Fruit fly (Drosophila melanogaster): ENCODE results near the gene Hr83.

The Hr83 gene

dm6 chr3R:6348943-6349342, at the start of gene Hr83:
Gene Hr83 (plus strand): TSS chr3R:6349243.
- TF ChIP-seq Crg-1 (GFP tag; optimal IDR thresholded peaks at IDR 0.05) (no peak), CG33017 (tag; optimal IDR thresholded peaks at IDR 0.05) (no peak), ovo (GFP tag; optimal IDR thresholded peaks at IDR 0.05) (no peak), Hr96 (GFP tag; optimal IDR thresholded peaks at IDR 0.05) (no peak), tj (GFP tag; optimal IDR thresholded peaks at IDR 0.05) (no peak), cic (GFP tag; optimal IDR thresholded peaks at IDR 0.05) (no peak), Mnt (GFP tag; optimal IDR thresholded peaks at IDR 0.05) (no peak), CG1620 (GFP tag; optimal IDR thresholded peaks at IDR 0.05) (no peak), Clk (GFP tag; optimal IDR thresholded peaks at IDR 0.05) (no peak), CG7045 (GFP tag; optimal IDR thresholded peaks at IDR 0.05) (no peak), CG11617 (GFP tag; optimal IDR thresholded peaks at IDR 0.05) (no peak), cnc (optimal IDR thresholded peaks at IDR 0.05) (no peak), CG5204 (GFP tag; optimal IDR thresholded peaks at IDR 0.05) (no peak), toe (GFP tag; optimal IDR thresholded peaks at IDR 0.05) (no peak), CG14711 (tag; optimal IDR thresholded peaks at IDR 0.05) (no peak)

- TF ChIP-seq Crg-1 (GFP tag; optimal IDR thresholded peaks at IDR 0.05) (no peak), Clk (GFP tag; optimal IDR thresholded peaks at IDR 0.05) (no peak), tj (GFP tag; optimal IDR thresholded peaks at IDR 0.05) (no peak)
Measured at dm6 chr3R:6301257-6301839, 47.7 kb upstream of the Hr83 start, which contains the start of gene Osi15. Gene Osi15 (plus strand): TSS chr3R:6301804.

dm6 chr3R:6303738-6304137, 45.3 kb upstream of the Hr83 start, which contains the start of gene CG46396:
Gene CG46396 (plus strand): TSS chr3R:6304038.
- TF ChIP-seq cnc (optimal IDR thresholded peaks at IDR 0.05) (no peak), ovo (GFP tag; optimal IDR thresholded peaks at IDR 0.05) (no peak), toe (GFP tag; optimal IDR thresholded peaks at IDR 0.05) (no peak), bab1 (GFP tag; optimal IDR thresholded peaks at IDR 0.05) (no peak), CG7101 (tag; optimal IDR thresholded peaks at IDR 0.05) (no peak), CG12768 (GFP tag; optimal IDR thresholded peaks at IDR 0.05) (no peak), cic (GFP tag; optimal IDR thresholded peaks at IDR 0.05) (no peak), CG14711 (tag; optimal IDR thresholded peaks at IDR 0.05) (no peak), Hr96 (GFP tag; optimal IDR thresholded peaks at IDR 0.05) (no peak), pad (GFP tag; optimal IDR thresholded peaks at IDR 0.05) (no peak), Clk (GFP tag; optimal IDR thresholded peaks at IDR 0.05) (no peak), CG11617 (GFP tag; optimal IDR thresholded peaks at IDR 0.05) (no peak), CG5204 (GFP tag; optimal IDR thresholded peaks at IDR 0.05) (no peak), kay (GFP tag; ENCODE audit: borderline replicate concordance) (no peak), Mnt (GFP tag; optimal IDR thresholded peaks at IDR 0.05) (no peak), CG7045 (GFP tag; optimal IDR thresholded peaks at IDR 0.05) (no peak)

dm6 chr3R:6304947-6305346, 44.1 kb upstream of the Hr83 start, which contains the start of gene Osi16:
Gene Osi16 (plus strand): TSS chr3R:6305247.
- no peak for TF ChIP-seq tj (GFP tag; optimal IDR thresholded peaks at IDR 0.05)
- TF ChIP-seq Clk (GFP tag; optimal IDR thresholded peaks at IDR 0.05): no peak
- TF ChIP-seq CG14711 (tag; optimal IDR thresholded peaks at IDR 0.05): no peak

dm6 chr3R:6306584-6306983, 42.5 kb upstream of the Hr83 start, which contains the start of gene CG46026:
Gene CG46026 (plus strand): TSS chr3R:6306884.
- no peak for TF ChIP-seq CG14711 (tag; optimal IDR thresholded peaks at IDR 0.05)
- no peak for TF ChIP-seq kay (GFP tag; ENCODE audit: borderline replicate concordance)
- no peak for TF ChIP-seq CG7101 (tag; optimal IDR thresholded peaks at IDR 0.05)
- TF ChIP-seq CG5204 (GFP tag; optimal IDR thresholded peaks at IDR 0.05): no peak
- TF ChIP-seq toe (GFP tag; optimal IDR thresholded peaks at IDR 0.05): no peak
- no peak for TF ChIP-seq CG7045 (GFP tag; optimal IDR thresholded peaks at IDR 0.05)
- no peak for TF ChIP-seq cic (GFP tag; optimal IDR thresholded peaks at IDR 0.05)
- no peak for TF ChIP-seq CG1620 (GFP tag; optimal IDR thresholded peaks at IDR 0.05)
- TF ChIP-seq CG33017 (tag; optimal IDR thresholded peaks at IDR 0.05): no peak
- TF ChIP-seq CG12768 (GFP tag; optimal IDR thresholded peaks at IDR 0.05): no peak
- no peak for TF ChIP-seq Clk (GFP tag; optimal IDR thresholded peaks at IDR 0.05)
- no peak for TF ChIP-seq tj (GFP tag; optimal IDR thresholded peaks at IDR 0.05)
- no peak for TF ChIP-seq CG11617 (GFP tag; optimal IDR thresholded peaks at IDR 0.05)
- no peak for TF ChIP-seq ovo (GFP tag; optimal IDR thresholded peaks at IDR 0.05)

- TF ChIP-seq Mnt (GFP tag; optimal IDR thresholded peaks at IDR 0.05) (no peak), CG7101 (tag; optimal IDR thresholded peaks at IDR 0.05) (no peak), cnc (optimal IDR thresholded peaks at IDR 0.05) (no peak), toe (GFP tag; optimal IDR thresholded peaks at IDR 0.05) (no peak), Crg-1 (GFP tag; optimal IDR thresholded peaks at IDR 0.05) (no peak), Hr96 (GFP tag; optimal IDR thresholded peaks at IDR 0.05) (no peak), CG12768 (GFP tag; optimal IDR thresholded peaks at IDR 0.05) (no peak), CG33017 (tag; optimal IDR thresholded peaks at IDR 0.05) (no peak), CG14711 (tag; optimal IDR thresholded peaks at IDR 0.05) (no peak), bab1 (GFP tag; optimal IDR thresholded peaks at IDR 0.05) (no peak), CG7045 (GFP tag; optimal IDR thresholded peaks at IDR 0.05) (no peak)
Measured at dm6 chr3R:6309676-6310075, 39.4 kb upstream of the Hr83 start, which contains the start of gene CG31560. Gene CG31560 (plus strand): TSS chr3R:6309976.

dm6 chr3R:6311641-6312259, 37.3 kb upstream of the Hr83 start, which contains the start of gene Osi17:
Gene Osi17 (plus strand): TSS chr3R:6311772.
- TF ChIP-seq toe (GFP tag; optimal IDR thresholded peaks at IDR 0.05) (no peak), CG5204 (GFP tag; optimal IDR thresholded peaks at IDR 0.05) (no peak), cic (GFP tag; optimal IDR thresholded peaks at IDR 0.05) (no peak), bab1 (GFP tag; optimal IDR thresholded peaks at IDR 0.05) (no peak), CG11617 (GFP tag; optimal IDR thresholded peaks at IDR 0.05) (no peak), cnc (optimal IDR thresholded peaks at IDR 0.05) (no peak), CG7045 (GFP tag; optimal IDR thresholded peaks at IDR 0.05) (no peak)

All from whole organism, adult.